Worm (Caenorhabditis elegans) whole organism, L3 larva: Measurements from ENCODE around the gene mks-3.

Experiments
- ama-1 ChIP-seq: fragments of 150-350 bp; optimal IDR thresholded peaks from 2 replicates; lab custom pipeline; 2018
- ceh-82 ChIP-seq: fragments of 150-350 bp; optimal IDR thresholded peaks from 2 replicates; lab custom pipeline; 2014; ENCODE audit warnings: missing biosample characterization, missing genetic modification characterization
- ceh-9 ChIP-seq: sonication (generic microtip); optimal IDR thresholded peaks from 2 replicates; lab custom pipeline; 2018; ENCODE audit warnings: missing biosample characterization, missing genetic modification characterization
- egl-27 ChIP-seq: sonication (generic microtip); optimal IDR thresholded peaks from 4 replicates; lab custom pipeline; 2017; ENCODE audit warnings: missing biosample characterization, missing genetic modification reagents, missing genetic modification characterization
- elt-1 ChIP-seq: fragments of 150-350 bp; optimal IDR thresholded peaks from 2 replicates; lab custom pipeline; 2014; ENCODE audit warnings: missing biosample characterization, missing genetic modification characterization
- elt-2 ChIP-seq: sonication (generic microtip); optimal IDR thresholded peaks from 2 replicates; lab custom pipeline; 2016; ENCODE audit warnings: missing genetic modification reagents, mild to moderate bottlenecking, missing genetic modification characterization, missing compliant biosample characterization
- elt-3 ChIP-seq, 3 experiments: fragments of 150-350 bp in 1 of 3; sonication (generic microtip) in 2 of 3; optimal IDR thresholded peaks; 2 replicates in 2 of 3; 4 replicates in 1 of 3; lab custom pipeline; 2014 to 2017; ENCODE audit warnings: missing biosample characterization in 3 of 3, missing genetic modification characterization in 3 of 3
- nhr-11 ChIP-seq: fragments of 150-350 bp; optimal IDR thresholded peaks from 2 replicates; lab custom pipeline; 2014; ENCODE audit warnings: missing biosample characterization, missing genetic modification characterization
- nhr-23 ChIP-seq: fragments of 150-350 bp; optimal IDR thresholded peaks from 2 replicates; lab custom pipeline; 2014; ENCODE audit warnings: missing biosample characterization, missing genetic modification reagents, missing genetic modification characterization
- nhr-25 ChIP-seq: sonication (generic microtip); optimal IDR thresholded peaks from 2 replicates; lab custom pipeline; 2017; ENCODE audit warnings: missing biosample characterization, missing genetic modification characterization
- nhr-43 ChIP-seq: sonication (generic microtip); optimal IDR thresholded peaks from 2 replicates; lab custom pipeline; 2016; ENCODE audit warnings: mild to moderate bottlenecking, missing genetic modification characterization, missing compliant biosample characterization; ENCODE audit not compliant: poor library complexity, severe bottlenecking
- nhr-77 ChIP-seq: fragments of 150-350 bp; optimal IDR thresholded peaks from 2 replicates; lab custom pipeline; 2014; ENCODE audit warnings: missing biosample characterization, missing genetic modification characterization
- pha-4 ChIP-seq: fragments of 150-350 bp; optimal IDR thresholded peaks from 2 replicates; lab custom pipeline; 2014; ENCODE audit warnings: missing biosample characterization, missing genetic modification reagents, missing genetic modification characterization
- pqm-1 ChIP-seq: fragments of 150-350 bp; optimal IDR thresholded peaks from 2 replicates; lab custom pipeline; 2017; ENCODE audit warnings: missing biosample characterization, missing genetic modification characterization, inconsistent platforms
- unc-39 ChIP-seq: sonication (generic microtip); optimal IDR thresholded peaks from 4 replicates; lab custom pipeline; 2017; ENCODE audit warnings: missing biosample characterization, missing genetic modification characterization
- unc-62 ChIP-seq: fragments of 150-350 bp; sonication (generic microtip); optimal IDR thresholded peaks from 4 replicates; lab custom pipeline; 2014; ENCODE audit warnings: missing biosample characterization, missing genetic modification reagents, missing genetic modification characterization

The mks-3 gene

DNA sequence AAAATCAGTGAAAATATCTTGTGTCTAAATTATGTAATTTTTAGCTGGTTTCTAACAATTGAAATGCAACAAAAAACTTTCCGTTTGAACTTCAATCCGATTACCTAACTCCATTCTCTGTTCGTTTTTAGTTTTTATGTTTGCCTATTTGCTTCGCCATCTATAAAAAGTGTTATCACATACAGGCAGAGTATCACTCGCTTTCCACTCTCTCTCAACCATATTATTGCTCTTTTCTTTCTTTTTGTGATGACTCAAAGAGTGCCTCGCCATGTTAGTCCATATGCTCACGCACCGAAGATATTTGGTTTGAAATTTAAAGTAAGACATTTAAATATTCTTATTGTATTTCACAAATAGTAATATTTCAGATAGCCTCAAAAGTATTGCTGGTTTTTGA is 48.5 kb downstream of the mks-3 start, which contains the start of gene ZK1290.13:
TSS of gene ZK1290.13 (plus strand) at position 73 of the 400 bp plus-strand sequence.
- TF ChIP-seq pha-4 (tag; lab: Kevin White, UChicago) (no peak), pqm-1 (tag; lab: Kevin White, UChicago) (peak; percentile 7), elt-2 (tag; lab: Kevin White, UChicago) (peak; percentile 56), ceh-9 (tag; lab: Kevin White, UChicago) (no peak), nhr-23 (tag; lab: Kevin White, UChicago) (no peak), ceh-82 (tag; lab: Kevin White, UChicago) (no peak), unc-39 (no peak)

DNA sequence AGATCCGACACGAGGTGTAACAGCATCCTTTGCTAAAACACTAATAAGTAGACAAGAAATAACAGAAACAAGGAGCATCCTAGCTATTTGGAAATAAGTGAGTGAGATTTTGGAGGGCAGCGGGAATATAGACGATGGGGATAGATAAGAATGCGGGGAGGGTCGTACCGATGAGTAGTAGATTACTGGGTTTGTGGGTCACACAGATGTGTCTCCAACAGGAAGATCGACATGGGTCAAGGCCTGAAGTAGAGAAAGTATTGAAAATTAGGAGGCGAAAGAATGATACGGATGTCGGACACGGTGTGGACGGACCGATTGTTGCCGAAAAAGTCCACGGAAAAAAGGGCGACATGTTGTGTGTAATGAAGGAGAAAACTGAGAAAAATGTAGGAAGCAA is 49.1 kb downstream of the mks-3 start, which contains the start of gene wrt-10:
TSS of gene wrt-10 (minus strand) at position 195 of the 400 bp plus-strand sequence.
- TF ChIP-seq nhr-23 (tag; lab: Kevin White, UChicago) (peak; percentile 86), nhr-25 (tag; lab: Kevin White, UChicago) (peak; percentile 10), egl-27 (tag; lab: Kevin White, UChicago) (no peak), elt-1 (tag; lab: Kevin White, UChicago) (peak; percentile 6)

DNA sequence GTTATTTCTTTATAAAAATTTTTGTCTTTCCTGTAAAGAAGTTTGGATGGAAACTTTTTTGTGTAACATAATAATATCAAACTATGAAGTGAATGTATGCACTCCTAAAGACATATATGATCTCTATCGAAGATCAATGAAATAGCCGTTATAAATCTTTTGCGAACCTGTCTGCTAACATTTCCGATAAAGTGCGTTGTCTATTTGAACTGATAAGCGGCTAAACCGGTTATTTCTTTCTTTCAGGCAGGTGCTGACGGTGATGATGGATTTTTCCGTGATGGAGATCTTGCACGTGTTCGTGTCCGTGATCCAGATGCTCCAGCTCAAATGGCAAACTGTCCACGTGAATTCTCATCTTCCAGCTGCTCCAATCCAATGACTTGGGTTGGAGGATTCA is 52.0 kb downstream of the mks-3 start:
- TF ChIP-seq nhr-77 (no peak), elt-3 (tag; optimal IDR thresholded peaks at IDR 0.05; lab: Kevin White, UChicago) (peak in 1 of 3 experiments; percentile 63), nhr-23 (tag; lab: Kevin White, UChicago) (peak; percentile 52), nhr-43 (peak; percentile 59)

DNA sequence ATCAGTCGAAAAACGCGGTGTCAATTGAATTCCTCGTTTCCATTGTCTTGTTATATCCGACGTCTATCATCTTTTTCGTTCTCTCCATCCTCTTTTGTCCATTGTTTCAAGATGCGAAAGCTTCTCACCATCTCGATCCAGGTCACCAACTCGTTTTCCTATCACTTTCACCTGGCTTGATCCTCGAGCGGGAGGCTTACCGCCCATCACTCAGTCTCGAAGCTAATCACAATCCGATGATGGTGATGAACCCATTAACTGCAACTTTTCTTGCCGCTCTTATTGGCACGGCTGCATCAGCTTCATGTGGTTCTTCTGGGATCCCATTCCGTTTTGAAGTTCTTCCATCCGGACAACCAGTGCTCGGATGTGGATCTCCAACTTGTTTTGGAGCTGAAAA is 52.5 kb downstream of the mks-3 start, which contains the start of gene wrt-1:
TSS of gene wrt-1 (plus strand) at position 53 of the 400 bp plus-strand sequence.
- peak; percentile 41 for TF ChIP-seq nhr-23 (tag; lab: Kevin White, UChicago)
- no peak for TF ChIP-seq unc-62
- TF ChIP-seq ama-1 (lab: Kevin White, UChicago) = peak; percentile 19
- no peak for TF ChIP-seq nhr-11 (tag; lab: Kevin White, UChicago)
- TF ChIP-seq, all 47 proteins: peak for 2
